Worm (Caenorhabditis elegans): Measurements from ENCODE around the gene dbt-1.
A peak's percentile ranks its signal among the peaks of the same experiment; 100 is the strongest.

Gene dbt-1

ce11 chrII:7900190-7900672 lies 44.8 kb downstream of the dbt-1 start, which contains the start of gene rev-1:
Gene rev-1, plus strand, starts transcription at chrII:7900622.
- peak; percentile 45; the same call in 1 of the 2 replicates for TF ChIP-seq rcor-1 (GFP tag; IDR thresholded peaks at IDR 0.05)
- TF ChIP-seq ceh-27 (GFP tag; optimal IDR thresholded peaks at IDR 0.05) = no peak
- TF ChIP-seq ceh-79 (tag; optimal IDR thresholded peaks at IDR 0.05) = no peak
- TF ChIP-seq sptf-2 (GFP tag; optimal IDR thresholded peaks at IDR 0.05) = no peak
- peak; percentile 73 for TF ChIP-seq B0336.3 (GFP tag; IDR thresholded peaks at IDR 0.05)
- TF ChIP-seq F37B4.10 (GFP tag; IDR thresholded peaks at IDR 0.05) = no peak
- TF ChIP-seq attf-5 (GFP tag; optimal IDR thresholded peaks at IDR 0.05) = peak; percentile 5
- TF ChIP-seq sdz-38 (tag; optimal IDR thresholded peaks at IDR 0.05) = no peak
- TF ChIP-seq nhr-27 (tag; optimal IDR thresholded peaks at IDR 0.05) = peak; percentile 78
- TF ChIP-seq ceh-100 (GFP tag; IDR thresholded peaks at IDR 0.05) = peak; percentile 36; the same call in 1 of the 2 replicates
- TF ChIP-seq tbx-9 (tag; optimal IDR thresholded peaks at IDR 0.05; ENCODE audit: borderline replicate concordance) = peak; percentile 4
- peak; percentile 1 for TF ChIP-seq atf-7 (tag; optimal IDR thresholded peaks at IDR 0.05)
- TF ChIP-seq nhr-90 (tag; optimal IDR thresholded peaks at IDR 0.05) = no peak
- 0 out of 2 replicates have a peak, but pooled peaks have one; percentile 30 for TF ChIP-seq Y95B8A.8 (GFP tag; IDR thresholded peaks at IDR 0.05)
- peak; percentile 65; the same call in 1 of the 2 replicates for TF ChIP-seq Y53G8AR.9 (GFP tag; conservative IDR thresholded peaks at IDR 0.05)
- 0 out of 2 replicates have a peak, but pooled peaks have one; percentile 29 for TF ChIP-seq nfyb-1 (GFP tag; IDR thresholded peaks at IDR 0.05)
- TF ChIP-seq ekl-4 (GFP tag; IDR thresholded peaks at IDR 0.05) = 0 out of 2 replicates have a peak, but pooled peaks have one; percentile 10
- no peak for TF ChIP-seq egrh-3 (GFP tag; IDR thresholded peaks at IDR 0.05)
- TF ChIP-seq F39B2.1 (GFP tag; IDR thresholded peaks at IDR 0.05) = peak; percentile 84
- TF ChIP-seq ceh-91 (GFP tag; IDR thresholded peaks at IDR 0.05) = no peak
- 0 out of 2 replicates have a peak, but pooled peaks have one; percentile 19 for TF ChIP-seq pbrm-1 (GFP tag; IDR thresholded peaks at IDR 0.05)
- TF ChIP-seq madf-6 (GFP tag; IDR thresholded peaks at IDR 0.05) = peak; percentile 37; the same call in 1 of the 2 replicates
- TF ChIP-seq lin-40 (tag; optimal IDR thresholded peaks at IDR 0.05) = no peak
- TF ChIP-seq nhr-179 (tag; optimal IDR thresholded peaks at IDR 0.05) = no peak
- TF ChIP-seq cebp-1 (GFP tag; IDR thresholded peaks at IDR 0.05) = no peak
- TF ChIP-seq cebp-1 (tag; optimal IDR thresholded peaks at IDR 0.05) = peak; percentile 11
- no peak for TF ChIP-seq K11D2.4 (GFP tag; IDR thresholded peaks at IDR 0.05)
- no peak for TF ChIP-seq die-1 (tag; optimal IDR thresholded peaks at IDR 0.05)

DNA sequence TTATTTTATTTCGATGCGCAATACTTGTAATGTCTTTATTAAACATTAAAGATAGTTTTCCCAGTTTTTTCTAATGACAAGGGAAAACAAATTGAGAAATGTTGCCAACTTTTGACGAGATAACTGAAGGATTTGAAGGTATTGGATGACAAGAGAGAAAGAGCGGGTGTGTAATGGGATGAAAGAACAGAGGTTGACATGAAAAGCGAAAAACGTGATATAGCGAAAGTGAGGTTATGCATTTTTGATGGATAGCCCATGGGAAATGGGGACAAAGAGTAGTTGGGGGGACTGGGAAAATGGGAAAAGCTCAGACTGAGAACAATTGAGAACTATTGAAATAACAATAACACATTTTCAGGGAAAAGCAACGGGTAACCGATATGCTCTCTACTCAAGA lies 49.8 kb downstream of the dbt-1 start:
- TF ChIP-seq mcd-1 (GFP tag; IDR thresholded peaks at IDR 0.05) (no peak), egl-44 (GFP tag; IDR thresholded peaks at IDR 0.05) (no peak), unc-130 (GFP tag; optimal IDR thresholded peaks at IDR 0.05) (no peak)

- TF ChIP-seq madf-3 (GFP tag; IDR thresholded peaks at IDR 0.05) (0 out of 2 replicates have a peak, but pooled peaks have one; percentile 1), die-1 (tag; optimal IDR thresholded peaks at IDR 0.05) (no peak)
These were observed 51.4 kb downstream of the dbt-1 start for ce11 chrII:7893648-7894047.

- TF ChIP-seq akir-1 (GFP tag; optimal IDR thresholded peaks at IDR 0.05) (no peak), snpc-3.4 (tag; optimal IDR thresholded peaks at IDR 0.05) (peak; percentile 24), gei-17 (GFP tag; optimal IDR thresholded peaks at IDR 0.05) (no peak), dox-1 (GFP tag; IDR thresholded peaks at IDR 0.05) (no peak; the same call in none of the 2 replicates), nhr-179 (tag; optimal IDR thresholded peaks at IDR 0.05) (no peak), egl-44 (GFP tag; IDR thresholded peaks at IDR 0.05) (no peak), mxl-1 (tag; optimal IDR thresholded peaks at IDR 0.05) (no peak), dpff-1 (tag; optimal IDR thresholded peaks at IDR 0.05) (no peak), somi-1 (GFP tag; optimal IDR thresholded peaks at IDR 0.05) (no peak), lin-40 (tag; optimal IDR thresholded peaks at IDR 0.05) (no peak), hlh-12 (tag; optimal IDR thresholded peaks at IDR 0.05) (no peak), B0035.1 (tag; optimal IDR thresholded peaks at IDR 0.05) (no peak), let-526 (GFP tag; IDR thresholded peaks at IDR 0.05) (no peak), ztf-3 (GFP tag; optimal IDR thresholded peaks at IDR 0.05) (no peak), ekl-4 (GFP tag; IDR thresholded peaks at IDR 0.05) (no peak), Y67H2A.10 (GFP tag; conservative IDR thresholded peaks at IDR 0.05) (no peak), hrde-1 (tag; optimal IDR thresholded peaks at IDR 0.05; ENCODE audit: borderline replicate concordance) (no peak)
These were observed 52.2 kb downstream of the dbt-1 start, which contains the start of gene ptc-1 for ce11 chrII:7892761-7893272. Gene ptc-1, plus strand, starts transcription at chrII:7893222.
